Fruit fly (Drosophila melanogaster): ENCODE results near the gene CG34253.

dm6 chr3L:18081957-18082356 is 5.2 kb downstream of the CG34253 start:
- no peak for TF ChIP-seq cnc (optimal IDR thresholded peaks at IDR 0.05)
- no peak for TF ChIP-seq toe (GFP tag; optimal IDR thresholded peaks at IDR 0.05)
- no peak for TF ChIP-seq Hr96 (GFP tag; optimal IDR thresholded peaks at IDR 0.05)
- TF ChIP-seq kay (GFP tag; ENCODE audit: borderline replicate concordance), result no peak
- no peak for TF ChIP-seq CG7045 (GFP tag; optimal IDR thresholded peaks at IDR 0.05)
- TF ChIP-seq CG33017 (tag; optimal IDR thresholded peaks at IDR 0.05), result no peak
- no peak for TF ChIP-seq cic (GFP tag; optimal IDR thresholded peaks at IDR 0.05)
- no peak for TF ChIP-seq CG12768 (GFP tag; optimal IDR thresholded peaks at IDR 0.05)
- no peak for TF ChIP-seq CG11617 (GFP tag; optimal IDR thresholded peaks at IDR 0.05)
- no peak for TF ChIP-seq CG14711 (tag; optimal IDR thresholded peaks at IDR 0.05)
- TF ChIP-seq CG1620 (GFP tag; optimal IDR thresholded peaks at IDR 0.05), result no peak
- TF ChIP-seq Clk (GFP tag; optimal IDR thresholded peaks at IDR 0.05), result no peak
- TF ChIP-seq Crg-1 (GFP tag; optimal IDR thresholded peaks at IDR 0.05), result no peak

All from whole organism, adult.